Fruit fly (Drosophila melanogaster) whole organism, embryonic: ENCODE results near the gene neur.

Experiments
- Asciz ChIP-seq: fragments of 200-800 bp; sonication (Bioruptor generic); optimal IDR thresholded peaks from 2 replicates; lab custom pipeline; 2017; ENCODE audit warnings: missing biosample characterization, mild to moderate bottlenecking, missing genetic modification characterization, missing genetic modification reagents
- Atf6 ChIP-seq: fragments of 200-800 bp; sonication (Bioruptor generic); IDR thresholded peaks from 2 replicates; pipeline ENCODE4 v1.3.6; 2022; ENCODE audit warnings: missing biosample characterization, missing genetic modification characterization
- Awh ChIP-seq: fragments of 200-800 bp; sonication (Bioruptor generic); IDR thresholded peaks from 2 replicates; pipeline ENCODE4, ENCODE4 v1.3.6; 2022; ENCODE audit warnings: missing biosample characterization, missing genetic modification characterization
- B-H1 ChIP-seq: fragments of 200-800 bp; sonication (Bioruptor generic); IDR thresholded peaks from 3 replicates; pipeline ENCODE4 v1.3.6; 2022; ENCODE audit warnings: missing biosample characterization, missing genetic modification characterization
- Bdp1 ChIP-seq: fragments of 200-800 bp; sonication (Bioruptor generic); optimal IDR thresholded peaks from 3 replicates; lab custom pipeline; 2016; ENCODE audit warnings: missing biosample characterization, missing genetic modification characterization
- CG10147 ChIP-seq: fragments of 200-800 bp; sonication (Bioruptor generic); optimal IDR thresholded peaks from 2 replicates; lab custom pipeline; 2019; ENCODE audit warnings: missing biosample characterization, mild to moderate bottlenecking, missing genetic modification characterization, moderate library complexity
- CG10209 ChIP-seq: fragments of 200-800 bp; sonication (Bioruptor generic); optimal IDR thresholded peaks from 3 replicates; lab custom pipeline; 2017; ENCODE audit warnings: missing biosample characterization, mild to moderate bottlenecking, missing genetic modification characterization, missing genetic modification reagents
- CG11696 ChIP-seq: fragments of 200-800 bp; sonication (Bioruptor generic); IDR thresholded peaks from 2 replicates; pipeline ENCODE4 v1.3.6; 2022; ENCODE audit warnings: missing biosample characterization, missing genetic modification characterization
- CG15011 ChIP-seq: fragments of 200-800 bp; sonication (Bioruptor generic); optimal IDR thresholded peaks from 3 replicates; lab custom pipeline; 2018; ENCODE audit warnings: missing biosample characterization, mild to moderate bottlenecking, missing genetic modification characterization
- CG15073 ChIP-seq: fragments of 200-800 bp; sonication (Bioruptor generic); optimal IDR thresholded peaks from 2 replicates; lab custom pipeline; 2016; ENCODE audit warnings: missing biosample characterization, missing genetic modification characterization
- CG18764 ChIP-seq: fragments of 200-800 bp; sonication (Bioruptor generic); optimal IDR thresholded peaks from 3 replicates; lab custom pipeline; 2016; ENCODE audit warnings: missing biosample characterization, missing genetic modification characterization
- CG32772 ChIP-seq: fragments of 200-800 bp; sonication (Bioruptor generic); IDR thresholded peaks from 2 replicates; pipeline ENCODE4 v1.3.6; 2022; ENCODE audit warnings: missing biosample characterization, missing genetic modification characterization
- CG33213 ChIP-seq: fragments of 200-800 bp; sonication (Bioruptor generic); optimal IDR thresholded peaks from 3 replicates; lab custom pipeline; 2016; ENCODE audit warnings: missing biosample characterization, missing genetic modification characterization
- CG34376 ChIP-seq: fragments of 200-800 bp; sonication (Bioruptor generic); optimal IDR thresholded peaks from 2 replicates; lab custom pipeline; 2018; ENCODE audit warnings: missing biosample characterization, mild to moderate bottlenecking, missing genetic modification characterization
- CG4424 ChIP-seq: fragments of 200-800 bp; sonication (Bioruptor generic); optimal IDR thresholded peaks from 3 replicates; lab custom pipeline; 2016; ENCODE audit warnings: missing biosample characterization, missing genetic modification characterization
- CG4617 ChIP-seq: fragments of 200-800 bp; sonication (Bioruptor generic); optimal IDR thresholded peaks from 3 replicates; lab custom pipeline; 2016; ENCODE audit warnings: missing biosample characterization, missing genetic modification characterization, borderline replicate concordance
- CG6689 ChIP-seq: fragments of 200-800 bp; sonication (Bioruptor generic); IDR thresholded peaks from 2 replicates; pipeline ENCODE4 v1.3.6; 2022; ENCODE audit warnings: missing biosample characterization, missing genetic modification characterization
- CG6813 ChIP-seq: fragments of 200-800 bp; sonication (Bioruptor generic); optimal IDR thresholded peaks from 2 replicates; lab custom pipeline; 2017; ENCODE audit warnings: missing biosample characterization, missing genetic modification characterization, mild to moderate bottlenecking, moderate library complexity, missing genetic modification reagents
- CG6854 ChIP-seq: fragments of 200-800 bp; sonication (Bioruptor generic); optimal IDR thresholded peaks from 3 replicates; lab custom pipeline; 2017; ENCODE audit warnings: missing biosample characterization, mild to moderate bottlenecking, missing genetic modification characterization
- CG7839 ChIP-seq: fragments of 200-800 bp; sonication (Bioruptor generic); optimal IDR thresholded peaks from 3 replicates; lab custom pipeline; 2018; ENCODE audit warnings: missing biosample characterization, mild to moderate bottlenecking, missing genetic modification characterization, moderate library complexity
- CHES-1-like ChIP-seq: fragments of 200-800 bp; sonication (Bioruptor generic); optimal IDR thresholded peaks from 2 replicates; lab custom pipeline; 2016; ENCODE audit warnings: missing biosample characterization, missing genetic modification characterization
- CrebB ChIP-seq: fragments of 200-800 bp; sonication (Bioruptor generic); optimal IDR thresholded peaks from 3 replicates; lab custom pipeline; 2018; ENCODE audit warnings: missing biosample characterization, mild to moderate bottlenecking, missing genetic modification characterization
- Dad ChIP-seq: fragments of 200-800 bp; sonication (Bioruptor generic); optimal IDR thresholded peaks from 3 replicates; lab custom pipeline; 2016; ENCODE audit warnings: missing biosample characterization, missing genetic modification characterization
- Dbx ChIP-seq: fragments of 200-800 bp; sonication (Bioruptor generic); IDR thresholded peaks from 3 replicates; pipeline ENCODE4 v1.3.6; 2022; ENCODE audit warnings: missing biosample characterization, missing genetic modification characterization
- H15 ChIP-seq: fragments of 200-800 bp; sonication (Bioruptor generic); IDR thresholded peaks from 3 replicates; pipeline ENCODE4 v1.3.6; 2022; ENCODE audit warnings: missing biosample characterization, missing genetic modification characterization
- HLH4C ChIP-seq: fragments of 200-800 bp; sonication (Bioruptor generic); IDR thresholded peaks from 3 replicates; pipeline ENCODE4 v1.3.6; 2022; ENCODE audit warnings: missing biosample characterization, missing genetic modification characterization; ENCODE audit not compliant: partially characterized antibody
- MESR4 ChIP-seq: fragments of 200-800 bp; sonication (Bioruptor generic); optimal IDR thresholded peaks from 2 replicates; lab custom pipeline; 2018; ENCODE audit warnings: missing biosample characterization, mild to moderate bottlenecking, missing genetic modification characterization, moderate library complexity
- Med ChIP-seq: fragments of 200-800 bp; sonication (Bioruptor generic); peaks from one replicate; lab custom pipeline; 2016; ENCODE audit warnings: missing biosample characterization, missing genetic modification characterization, mild to moderate bottlenecking, inconsistent platforms, moderate library complexity
- Ssrp ChIP-seq: fragments of 200-800 bp; sonication (Bioruptor generic); optimal IDR thresholded peaks from 2 replicates; lab custom pipeline; 2018; ENCODE audit warnings: missing biosample characterization, mild to moderate bottlenecking, missing genetic modification characterization, moderate library complexity
- croc ChIP-seq: fragments of 200-800 bp; sonication (Bioruptor generic); conservative IDR thresholded peaks from 3 replicates; pipeline ENCODE4 v1.3.6; 2022; ENCODE audit warnings: missing biosample characterization, missing genetic modification characterization
- da ChIP-seq: fragments of 200-800 bp; sonication (Bioruptor generic); optimal IDR thresholded peaks from 2 replicates; lab custom pipeline; 2016; ENCODE audit warnings: missing biosample characterization, missing genetic modification characterization
- dan ChIP-seq: fragments of 200-800 bp; sonication (Bioruptor generic); IDR thresholded peaks from 2 replicates; pipeline ENCODE4 v1.3.6; 2022; ENCODE audit warnings: missing biosample characterization, missing genetic modification characterization
- dysf ChIP-seq: fragments of 200-800 bp; sonication (Bioruptor generic); IDR thresholded peaks from 3 replicates; pipeline ENCODE4 v1.3.6; 2022; ENCODE audit warnings: missing biosample characterization, missing genetic modification characterization
- ftz-f1 ChIP-seq: fragments of 200-800 bp; sonication (Bioruptor generic); optimal IDR thresholded peaks from 2 replicates; lab custom pipeline; 2016; ENCODE audit warnings: missing biosample characterization, missing genetic modification characterization
- gsb ChIP-seq: fragments of 200-800 bp; sonication (Bioruptor generic); IDR thresholded peaks from 2 replicates; pipeline ENCODE4 v1.3.6; 2022; ENCODE audit warnings: missing biosample characterization, missing genetic modification characterization
- insv ChIP-seq, 2 experiments: fragments of 200-800 bp; sonication (Bioruptor generic); optimal IDR thresholded peaks; 3 replicates each; lab custom pipeline; 2016 to 2018; ENCODE audit warnings: missing biosample characterization in 2 of 2, missing genetic modification characterization in 2 of 2
- kah ChIP-seq: fragments of 200-800 bp; sonication (Bioruptor generic); optimal IDR thresholded peaks from 2 replicates; lab custom pipeline; 2018; ENCODE audit warnings: missing biosample characterization, mild to moderate bottlenecking, missing genetic modification characterization
- lola ChIP-seq, 3 experiments: fragments of >200 bp in 2 of 3; fragments of 200-800 bp in 1 of 3; sonication (Bioruptor generic) in 1 of 3; optimal IDR thresholded peaks; 2 replicates each; lab custom pipeline; 2017 to 2019; ENCODE audit warnings: missing biosample characterization in 3 of 3, missing genetic modification characterization in 3 of 3, mild to moderate bottlenecking in 1 of 3, moderate library complexity in 1 of 3
- maf-S ChIP-seq: fragments of 200-800 bp; sonication (Bioruptor generic); optimal IDR thresholded peaks from 2 replicates; lab custom pipeline; 2016; ENCODE audit warnings: missing biosample characterization, missing genetic modification characterization
- mirr ChIP-seq: fragments of 200-800 bp; sonication (Bioruptor generic); optimal IDR thresholded peaks from 3 replicates; lab custom pipeline; 2018; ENCODE audit warnings: missing biosample characterization, mild to moderate bottlenecking, missing genetic modification characterization
- pan ChIP-seq, 4 experiments: fragments of >200 bp in 3 of 4; fragments of 200-800 bp in 1 of 4; sonication (Bioruptor generic) in 1 of 4; optimal IDR thresholded peaks in 3 of 4; IDR thresholded peaks in 1 of 4; 2 replicates each; pipeline versions ENCODE4 v1.3.6 to Lab custom; 2017 to 2022; ENCODE audit warnings: missing biosample characterization in 2 of 4, missing genetic modification characterization in 2 of 4, mixed read lengths in 1 of 4
- pum ChIP-seq: fragments of 200-800 bp; sonication (Bioruptor generic); optimal IDR thresholded peaks from 2 replicates; lab custom pipeline; 2016; ENCODE audit warnings: missing biosample characterization, missing genetic modification characterization
- repo ChIP-seq: fragments of 200-800 bp; sonication (Bioruptor generic); optimal IDR thresholded peaks from 2 replicates; lab custom pipeline; 2016; ENCODE audit warnings: missing biosample characterization, missing genetic modification characterization
- shn ChIP-seq: fragments of 200-800 bp; sonication (Bioruptor generic); optimal IDR thresholded peaks from 3 replicates; lab custom pipeline; 2016; ENCODE audit warnings: missing biosample characterization, missing genetic modification characterization
- slou ChIP-seq: fragments of 200-800 bp; sonication (Bioruptor generic); optimal IDR thresholded peaks from 3 replicates; lab custom pipeline; 2016; ENCODE audit warnings: missing biosample characterization, missing genetic modification characterization
- stc ChIP-seq: fragments of 200-800 bp; sonication (Bioruptor generic); IDR thresholded peaks from 2 replicates; pipeline ENCODE4 v1.3.6; 2022; ENCODE audit warnings: missing biosample characterization, missing genetic modification characterization
- tll ChIP-seq, 2 experiments: fragments of 200-800 bp in 1 of 2; fragments of >200 bp in 1 of 2; sonication (Bioruptor generic) in 1 of 2; optimal IDR thresholded peaks; 2 replicates each; lab custom pipeline; 2017 to 2019; ENCODE audit warnings: missing biosample characterization in 2 of 2, missing genetic modification characterization in 2 of 2, mild to moderate bottlenecking in 1 of 2, moderate library complexity in 1 of 2
- tna ChIP-seq: fragments of 200-800 bp; sonication (Bioruptor generic); IDR thresholded peaks from 2 replicates; pipeline ENCODE4 v1.3.6; 2022; ENCODE audit warnings: missing biosample characterization, missing genetic modification characterization; ENCODE audit not compliant: partially characterized antibody
- twi ChIP-seq: fragments of 200-800 bp; optimal IDR thresholded peaks from 2 replicates; lab custom pipeline; 2019; ENCODE audit warnings: missing biosample characterization, mild to moderate bottlenecking, missing genetic modification characterization, moderate library complexity
- vnd ChIP-seq: fragments of 200-800 bp; sonication (Bioruptor generic); IDR thresholded peaks from 3 replicates; pipeline ENCODE4 v1.3.6; 2022; ENCODE audit warnings: missing biosample characterization, missing genetic modification characterization; ENCODE audit not compliant: partially characterized antibody

neur gene

DNA sequence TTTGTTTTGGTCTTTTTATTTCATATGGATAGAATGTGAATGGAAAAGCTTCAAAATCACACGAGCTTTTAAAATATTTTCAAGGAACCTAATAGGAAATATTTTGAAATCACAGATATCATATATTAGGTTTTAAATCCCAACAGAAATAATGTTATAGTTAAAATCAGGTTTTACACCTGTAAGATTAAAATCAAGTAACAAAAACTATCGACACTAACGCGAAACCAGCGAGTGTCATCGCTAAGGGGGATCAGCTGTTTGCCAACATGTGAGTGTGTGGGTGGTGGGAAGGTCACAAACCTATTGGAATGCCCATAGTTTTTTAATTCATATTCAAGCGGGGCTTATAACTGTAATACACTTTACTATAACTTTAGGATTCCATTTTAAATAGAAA lies 619 bp downstream of the neur start, which contains the start of gene hyx (continued):
- peak; percentile 20 for TF ChIP-seq twi (tag; lab: Kevin White, UChicago)
- peak; percentile 55 for TF ChIP-seq CHES-1-like
- no peak for TF ChIP-seq Asciz (GFP tag; lab: Kevin White, UChicago)
- no peak for TF ChIP-seq CrebB (tag; lab: Kevin White, UChicago)
- no peak for TF ChIP-seq CG10209 (GFP tag; lab: Kevin White, UChicago)
- TF ChIP-seq CG6689: no peak
- no peak for TF ChIP-seq CG18764 (GFP tag; lab: Kevin White, UChicago)
- no peak for TF ChIP-seq gsb (GFP tag; lab: Robert Waterston, UW)
- TF ChIP-seq CG15073 (GFP tag; lab: Kevin White, UChicago): no peak
- TF ChIP-seq slou (GFP tag; lab: Kevin White, UChicago): no peak
- TF ChIP-seq CG34376: peak; percentile 31
- TF ChIP-seq shn (GFP tag; lab: Kevin White, UChicago): peak; percentile 20
- TF ChIP-seq vnd (GFP tag; lab: Robert Waterston, UW): peak; percentile 66
- TF ChIP-seq insv (GFP tag; optimal IDR thresholded peaks at IDR 0.05; lab: Kevin White, UChicago): peak in 1 of 2 experiments; percentile 22
- TF ChIP-seq stc (GFP tag; lab: Robert Waterston, UW): no peak
- TF ChIP-seq croc (GFP tag; lab: Robert Waterston, UW): no peak
- TF ChIP-seq CG32772 (GFP tag; lab: Robert Waterston, UW): no peak
- peak; percentile 20 for TF ChIP-seq CG10147
- no peak for TF ChIP-seq Bdp1 (GFP tag; lab: Kevin White, UChicago)
- TF ChIP-seq H15: no peak
- no peak for TF ChIP-seq da (GFP tag; lab: Kevin White, UChicago)
- no peak for TF ChIP-seq CG4424
- TF ChIP-seq CG4617: no peak
- no peak for TF ChIP-seq B-H1
- peak; percentile 16 for TF ChIP-seq mirr (GFP tag; lab: Kevin White, UChicago)
- peak; percentile 61 for TF ChIP-seq Atf6
- peak; percentile 95 for TF ChIP-seq ftz-f1 (GFP tag; lab: Kevin White, UChicago)
- TF ChIP-seq CG33213 (GFP tag; lab: Kevin White, UChicago): peak; percentile 1
- no peak for TF ChIP-seq CG11696 (GFP tag; lab: Robert Waterston, UW)
- TF ChIP-seq lola (GFP tag; optimal IDR thresholded peaks at IDR 0.05; lab: Kevin White, UChicago): peak in 1 of 3 experiments; percentile 19
- TF ChIP-seq Dad: no peak
- TF ChIP-seq dysf (GFP tag; lab: Robert Waterston, UW): 0 out of 3 replicates have a peak, but pooled peaks have one; percentile 28
- TF ChIP-seq tll (GFP tag; optimal IDR thresholded peaks at IDR 0.05; lab: Kevin White, UChicago): no peak
- no peak for TF ChIP-seq kah
- TF ChIP-seq tna (GFP tag; lab: Robert Waterston, UW): peak; percentile 56; the same call in 1 of the 2 replicates
- TF ChIP-seq Awh (GFP tag; lab: Robert Waterston, UW): no peak
- peak; percentile 65; the same call in 2 of the 3 replicates for TF ChIP-seq HLH4C (GFP tag; lab: Robert Waterston, UW)
- no peak for TF ChIP-seq repo (GFP tag; lab: Kevin White, UChicago)
- TF ChIP-seq pum (GFP tag; lab: Kevin White, UChicago): peak; percentile 10
- TF ChIP-seq CG15011 (GFP tag; lab: Kevin White, UChicago): no peak
- no peak for TF ChIP-seq CG6813 (GFP tag; lab: Kevin White, UChicago)
- no peak for TF ChIP-seq pan (optimal IDR thresholded peaks at IDR 0.05; lab: Kevin White, UChicago)
- TF ChIP-seq pan (GFP tag; optimal IDR thresholded peaks at IDR 0.05 in 1 of 2, IDR thresholded peaks at IDR 0.05 in 1 of 2): no peak
- no peak for TF ChIP-seq CG6854 (GFP tag; lab: Kevin White, UChicago)
- no peak for TF ChIP-seq Ssrp (tag; lab: Kevin White, UChicago)
- peak; percentile 75 for TF ChIP-seq Dbx (GFP tag; lab: Robert Waterston, UW)
- TF ChIP-seq maf-S (GFP tag; lab: Kevin White, UChicago): peak; percentile 27
- TF ChIP-seq Med (GFP tag; lab: Kevin White, UChicago): peak; percentile 92
- no peak for TF ChIP-seq dan (GFP tag; lab: Robert Waterston, UW)
- no peak for TF ChIP-seq CG7839 (tag; lab: Kevin White, UChicago)
- no peak for TF ChIP-seq MESR4
